Worm (Caenorhabditis elegans) whole organism, young adult: ENCODE measurements around the gene B0244.7.
A peak's percentile ranks its signal among the peaks of the same experiment; 100 is the strongest.

Experiments used
- D2030.7 ChIP-seq: fragments of 200-800 bp; sonication (Bioruptor generic); IDR thresholded peaks from 2 replicates; pipeline ENCODE4 v1.3.6; 2022; ENCODE audit warnings: missing genetic modification reagents, missing genetic modification characterization, missing compliant biosample characterization
- F22D6.2 ChIP-seq: sonication (generic microtip); optimal IDR thresholded peaks from 2 replicates; lab custom pipeline; 2016; ENCODE audit warnings: mild to moderate bottlenecking, missing genetic modification characterization, missing compliant biosample characterization
- K12H6.12 ChIP-seq: fragments of 200-800 bp; sonication (Bioruptor generic); optimal IDR thresholded peaks from 2 replicates; lab custom pipeline; 2018; ENCODE audit warnings: mild to moderate bottlenecking, missing genetic modification characterization, missing compliant biosample characterization
- T07F8.4 ChIP-seq: sonication (generic microtip); optimal IDR thresholded peaks from 2 replicates; lab custom pipeline; 2016; ENCODE audit warnings: mild to moderate bottlenecking, missing genetic modification characterization, moderate library complexity, missing compliant biosample characterization
- ZK185.1 ChIP-seq: sonication (generic microtip); optimal IDR thresholded peaks from 2 replicates; lab custom pipeline; 2016; ENCODE audit warnings: mild to moderate bottlenecking, missing genetic modification characterization, missing compliant biosample characterization; ENCODE audit not compliant: poor library complexity, severe bottlenecking
- aptf-2 ChIP-seq: fragments of 200-800 bp; sonication (Bioruptor generic); conservative IDR thresholded peaks from 2 replicates; pipeline ENCODE4 v1.3.6; 2022; ENCODE audit warnings: missing genetic modification reagents, missing genetic modification characterization, missing compliant biosample characterization
- athp-1 ChIP-seq: sonication (generic microtip); optimal IDR thresholded peaks from 2 replicates; lab custom pipeline; 2017; ENCODE audit warnings: mild to moderate bottlenecking, missing genetic modification characterization, missing compliant biosample characterization
- attf-3 ChIP-seq: fragments of 200-800 bp; sonication (Bioruptor generic); conservative IDR thresholded peaks from 2 replicates; pipeline ENCODE4 v1.3.6; 2022; ENCODE audit warnings: missing genetic modification reagents, missing genetic modification characterization, missing compliant biosample characterization
- attf-5 ChIP-seq: fragments of 200-800 bp; sonication (Bioruptor generic); optimal IDR thresholded peaks from 2 replicates; lab custom pipeline; 2018; ENCODE audit warnings: mild to moderate bottlenecking, missing genetic modification characterization, missing compliant biosample characterization
- bed-2 ChIP-seq: fragments of 200-800 bp; sonication (Bioruptor generic); IDR thresholded peaks from 2 replicates; pipeline ENCODE4 v1.3.6; 2022; ENCODE audit warnings: missing genetic modification reagents, missing genetic modification characterization, missing compliant biosample characterization
- cebp-1 ChIP-seq, 2 experiments: fragments of 200-800 bp in 1 of 2; sonication (Bioruptor generic) in 1 of 2; sonication (generic microtip) in 1 of 2; IDR thresholded peaks in 1 of 2; optimal IDR thresholded peaks in 1 of 2; 2 replicates each; pipeline versions ENCODE4 v1.3.6 to Lab custom; 2017 to 2022; ENCODE audit warnings: missing compliant biosample characterization in 2 of 2, missing genetic modification characterization in 2 of 2, mild to moderate bottlenecking in 1 of 2, missing genetic modification reagents in 1 of 2, moderate library complexity in 1 of 2
- ceh-27 ChIP-seq: fragments of 200-800 bp; sonication (Bioruptor generic); optimal IDR thresholded peaks from 2 replicates; lab custom pipeline; 2018; ENCODE audit warnings: mild to moderate bottlenecking, missing genetic modification characterization, moderate library complexity, missing compliant biosample characterization
- ceh-58 ChIP-seq: fragments of 200-800 bp; sonication (Bioruptor generic); IDR thresholded peaks from 2 replicates; pipeline ENCODE4 v1.3.6; 2022; ENCODE audit warnings: missing genetic modification characterization, missing compliant biosample characterization
- die-1 ChIP-seq: sonication (generic microtip); optimal IDR thresholded peaks from 2 replicates; lab custom pipeline; 2016; ENCODE audit warnings: missing genotype, mild to moderate bottlenecking, missing genetic modification characterization, missing compliant biosample characterization
- gei-17 ChIP-seq: fragments of 200-800 bp; sonication (Bioruptor generic); optimal IDR thresholded peaks from 2 replicates; lab custom pipeline; 2018; ENCODE audit warnings: mild to moderate bottlenecking, missing genetic modification characterization, missing compliant biosample characterization
- him-1 ChIP-seq: sonication (generic microtip); optimal IDR thresholded peaks from 2 replicates; lab custom pipeline; 2016; ENCODE audit warnings: missing genotype, missing genetic modification reagents, missing genetic modification characterization, missing compliant biosample characterization
- hlh-26 ChIP-seq: fragments of 200-800 bp; sonication (Bioruptor generic); conservative IDR thresholded peaks from 2 replicates; pipeline ENCODE4 v1.3.6; 2022; ENCODE audit warnings: missing genetic modification reagents, missing genetic modification characterization, missing compliant biosample characterization
- hmg-1.2 ChIP-seq: fragments of 200-800 bp; sonication (Bioruptor generic); IDR thresholded peaks from 2 replicates; pipeline ENCODE4 v1.3.6; 2022; ENCODE audit warnings: missing genetic modification reagents, missing genetic modification characterization, missing compliant biosample characterization
- hmg-20 ChIP-seq: fragments of 200-800 bp; sonication (Bioruptor generic); IDR thresholded peaks from 2 replicates; pipeline ENCODE4 v1.3.6; 2022; ENCODE audit warnings: missing genetic modification reagents, missing genetic modification characterization, missing compliant biosample characterization
- lag-1 ChIP-seq: fragments of 200-800 bp; sonication (Bioruptor generic); IDR thresholded peaks from 2 replicates; pipeline ENCODE4 v1.3.6; 2022; ENCODE audit warnings: missing genetic modification reagents, missing genetic modification characterization, missing compliant biosample characterization
- let-607 ChIP-seq, 2 experiments: fragments of 200-800 bp in 1 of 2; sonication (Bioruptor generic) in 1 of 2; sonication (generic microtip) in 1 of 2; optimal IDR thresholded peaks; 2 replicates each; lab custom pipeline; 2016 to 2018; ENCODE audit warnings: mild to moderate bottlenecking in 2 of 2, missing compliant biosample characterization in 2 of 2, missing genetic modification characterization in 2 of 2, moderate library complexity in 2 of 2, missing genotype in 1 of 2
- lin-35 ChIP-seq, 3 experiments: fragments of 150-350 bp in 2 of 3; sonication (generic microtip) in 1 of 3; optimal IDR thresholded peaks; 2 replicates each; lab custom pipeline; 2014 to 2018; ENCODE audit warnings: missing biosample characterization in 3 of 3, missing genetic modification characterization in 3 of 3, missing genetic modification reagents in 3 of 3
- lin-40 ChIP-seq: sonication (generic microtip); optimal IDR thresholded peaks from 2 replicates; lab custom pipeline; 2016; ENCODE audit warnings: missing genetic modification characterization, mild to moderate bottlenecking, missing compliant biosample characterization, missing genotype, missing genetic modification reagents
- lsl-1 ChIP-seq: fragments of 200-800 bp; sonication (Bioruptor generic); optimal IDR thresholded peaks from 2 replicates; lab custom pipeline; 2018; ENCODE audit warnings: mild to moderate bottlenecking, missing genetic modification characterization, moderate library complexity, missing compliant biosample characterization
- madf-6 ChIP-seq: fragments of 200-800 bp; sonication (Bioruptor generic); IDR thresholded peaks from 2 replicates; pipeline ENCODE4 v1.3.6; 2022; ENCODE audit warnings: missing genetic modification reagents, missing genetic modification characterization, missing compliant biosample characterization
- nhr-80 ChIP-seq: sonication (generic microtip); optimal IDR thresholded peaks from 2 replicates; lab custom pipeline; 2016; ENCODE audit warnings: missing genetic modification characterization, missing compliant biosample characterization
- rpc-1 ChIP-seq, 2 experiments: fragments of 150-350 bp in 1 of 2; sonication (generic microtip) in 1 of 2; optimal IDR thresholded peaks; 2 replicates each; lab custom pipeline; 2014 to 2018; ENCODE audit warnings: missing biosample characterization in 1 of 2, missing genetic modification characterization in 1 of 2, missing genetic modification reagents in 1 of 2, missing genotype in 1 of 2
- sdz-38 ChIP-seq: sonication (generic microtip); optimal IDR thresholded peaks from 2 replicates; lab custom pipeline; 2016; ENCODE audit warnings: missing genotype, missing genetic modification characterization, missing compliant biosample characterization
- snpc-4 ChIP-seq, 5 experiments: fragments of 150-350 bp in 1 of 5; sonication (generic microtip) in 4 of 5; optimal IDR thresholded peaks; 2 replicates each; lab custom pipeline; 2014 to 2018; ENCODE audit warnings: missing genetic modification characterization in 5 of 5, missing biosample characterization in 3 of 5, antibody characterized with exemption in 2 of 5, mild to moderate bottlenecking in 2 of 5, missing compliant biosample characterization in 2 of 5, missing genotype in 2 of 5, moderate library complexity in 2 of 5, missing genetic modification reagents in 1 of 5
- somi-1 ChIP-seq: fragments of 200-800 bp; sonication (Bioruptor generic); optimal IDR thresholded peaks from 2 replicates; lab custom pipeline; 2018; ENCODE audit warnings: mild to moderate bottlenecking, missing genetic modification characterization, missing compliant biosample characterization
- xnd-1 ChIP-seq: sonication (generic microtip); optimal IDR thresholded peaks from 2 replicates; lab custom pipeline; 2016; ENCODE audit warnings: missing genotype, missing genetic modification reagents, missing genetic modification characterization, missing compliant biosample characterization
- ztf-6 ChIP-seq: fragments of 200-800 bp; sonication (Bioruptor generic); IDR thresholded peaks from 2 replicates; pipeline ENCODE4 v1.3.6; 2022; ENCODE audit warnings: missing genetic modification reagents, missing genetic modification characterization, missing compliant biosample characterization

B0244.7 gene

ce11 chrIII:5730980-5731636 is at the start of gene B0244.7, which contains the start of gene B0244.9:
Gene B0244.7, plus strand, starts transcription at chrIII:5731501.
Gene B0244.9, minus strand, starts transcription at chrIII:5731030.
- no peak for TF ChIP-seq athp-1 (tag; lab: Kevin White, UChicago)
- TF ChIP-seq nhr-80 (tag; lab: Kevin White, UChicago), result peak; percentile 16

ce11 chrIII:5683998-5684397 is 47.3 kb upstream of the B0244.7 start, which contains the start of gene rcan-1:
Gene rcan-1, minus strand, starts transcription at chrIII:5684098.
- no peak for TF ChIP-seq xnd-1 (tag; lab: Kevin White, UChicago)

ce11 chrIII:5688246-5688645 is 43.1 kb upstream of the B0244.7 start:
- TF ChIP-seq T07F8.4 (tag; lab: Kevin White, UChicago), result no peak
- no peak for TF ChIP-seq cebp-1 (GFP tag; IDR thresholded peaks at IDR 0.05; lab: Robert Waterston, UW)
- TF ChIP-seq cebp-1 (tag; optimal IDR thresholded peaks at IDR 0.05; lab: Kevin White, UChicago), result peak; percentile 67
- no peak for TF ChIP-seq lin-40 (tag; lab: Kevin White, UChicago)
- no peak for TF ChIP-seq die-1 (tag; lab: Kevin White, UChicago)
- no peak for TF ChIP-seq F22D6.2 (tag; lab: Kevin White, UChicago)
- no peak for TF ChIP-seq ceh-58 (GFP tag; lab: Robert Waterston, UW)
- TF ChIP-seq him-1, result no peak
- peak; percentile 5 for TF ChIP-seq attf-5 (GFP tag; lab: Kevin White, UChicago)
- TF ChIP-seq attf-3, result 0 out of 2 replicates have a peak, but pooled peaks have one; percentile 13
- no peak for TF ChIP-seq lag-1 (GFP tag; lab: Robert Waterston, UW)
- TF ChIP-seq nhr-80 (tag; lab: Kevin White, UChicago), result peak; percentile 40
- peak; percentile 47 for TF ChIP-seq K12H6.12 (tag; lab: Kevin White, UChicago)
- peak; percentile 6 for TF ChIP-seq ZK185.1 (tag; lab: Kevin White, UChicago)
- no peak for TF ChIP-seq rpc-1 (optimal IDR thresholded peaks at IDR 0.05; lab: Kevin White, UChicago)
- no peak for TF ChIP-seq rpc-1 (tag; optimal IDR thresholded peaks at IDR 0.05; lab: Kevin White, UChicago)
- no peak for TF ChIP-seq hlh-26
- peak; percentile 44; the same call in 1 of the 2 replicates for TF ChIP-seq hmg-1.2
- no peak for TF ChIP-seq lin-35 (GFP tag; optimal IDR thresholded peaks at IDR 0.05; lab: Kevin White, UChicago)
- TF ChIP-seq lsl-1 (GFP tag; lab: Kevin White, UChicago), result no peak
- TF ChIP-seq madf-6 (GFP tag; lab: Robert Waterston, UW), result no peak
- TF ChIP-seq snpc-4 (GFP tag; optimal IDR thresholded peaks at IDR 0.05; lab: Kevin White, UChicago), result no peak
- TF ChIP-seq snpc-4 (tag; optimal IDR thresholded peaks at IDR 0.05; lab: Kevin White, UChicago), result no peak
- TF ChIP-seq hmg-20, result no peak
- TF ChIP-seq bed-2 (GFP tag; lab: Robert Waterston, UW), result no peak

ce11 chrIII:5691826-5692225 is 39.5 kb upstream of the B0244.7 start:
- TF ChIP-seq somi-1 (GFP tag; lab: Kevin White, UChicago) (no peak), bed-2 (GFP tag; lab: Robert Waterston, UW) (no peak), D2030.7 (GFP tag; lab: Robert Waterston, UW) (no peak), sdz-38 (tag; lab: Kevin White, UChicago) (no peak), hlh-26 (no peak), ztf-6 (GFP tag; lab: Robert Waterston, UW) (no peak), gei-17 (GFP tag; lab: Kevin White, UChicago) (no peak), ceh-27 (GFP tag; lab: Kevin White, UChicago) (no peak), let-607 (tag; optimal IDR thresholded peaks at IDR 0.05; lab: Kevin White, UChicago) (no peak), aptf-2 (GFP tag; lab: Robert Waterston, UW) (no peak)
- TF ChIP-seq, all 124 proteins: peak for 0
